Fruit fly (Drosophila melanogaster): ENCODE results near the gene CG13300.

The CG13300 gene

DNA sequence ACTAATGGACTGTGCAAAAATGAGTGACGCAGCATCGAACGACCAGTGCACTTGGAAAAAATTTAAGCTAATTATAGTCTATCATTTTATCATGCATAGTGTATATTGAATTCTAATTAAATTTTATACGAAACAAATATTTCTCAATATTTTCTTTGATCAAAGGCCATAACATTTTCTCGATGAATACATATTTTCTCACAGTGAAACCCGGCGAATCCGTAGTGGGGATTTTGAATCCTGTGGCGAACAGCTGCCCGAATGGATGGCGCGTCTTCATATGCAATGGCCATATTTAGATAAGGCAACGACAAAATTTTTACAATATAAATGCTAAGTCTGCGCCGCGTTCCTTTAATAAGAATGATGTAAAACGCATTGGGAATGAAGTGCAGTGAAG, 40.3 kb upstream of the CG13300 start (continued):
- TF ChIP-seq Ets21C (GFP tag; optimal IDR thresholded peaks at IDR 0.05) (peak; percentile 38), net (GFP tag; optimal IDR thresholded peaks at IDR 0.05) (peak; percentile 75), fd59A (GFP tag; optimal IDR thresholded peaks at IDR 0.05) (peak; percentile 91), Sox14 (GFP tag; optimal IDR thresholded peaks at IDR 0.05) (peak; percentile 81), lz (GFP tag; optimal IDR thresholded peaks at IDR 0.05) (peak; percentile 66), Sox15 (GFP tag; optimal IDR thresholded peaks at IDR 0.05) (peak; percentile 53), CG34406 (GFP tag; optimal IDR thresholded peaks at IDR 0.05) (peak; percentile 78), esn (GFP tag; optimal IDR thresholded peaks at IDR 0.05) (peak; percentile 83), Met (GFP tag; optimal IDR thresholded peaks at IDR 0.05) (peak; percentile 84), cyc (GFP tag; optimal IDR thresholded peaks at IDR 0.05) (peak; percentile 81), CG31627 (GFP tag; optimal IDR thresholded peaks at IDR 0.05) (peak; percentile 75), Ets96B (tag; optimal IDR thresholded peaks at IDR 0.05) (peak; percentile 95), CG32006 (GFP tag; optimal IDR thresholded peaks at IDR 0.05) (peak; percentile 62), Lpt (GFP tag; optimal IDR thresholded peaks at IDR 0.05) (peak; percentile 49), Hr38 (GFP tag; optimal IDR thresholded peaks at IDR 0.05) (no peak), salr (GFP tag; optimal IDR thresholded peaks at IDR 0.05) (peak; percentile 60 to 72), achi (GFP tag; optimal IDR thresholded peaks at IDR 0.05) (peak; percentile 76), spab (GFP tag; optimal IDR thresholded peaks at IDR 0.05) (peak; percentile 94)

DNA sequence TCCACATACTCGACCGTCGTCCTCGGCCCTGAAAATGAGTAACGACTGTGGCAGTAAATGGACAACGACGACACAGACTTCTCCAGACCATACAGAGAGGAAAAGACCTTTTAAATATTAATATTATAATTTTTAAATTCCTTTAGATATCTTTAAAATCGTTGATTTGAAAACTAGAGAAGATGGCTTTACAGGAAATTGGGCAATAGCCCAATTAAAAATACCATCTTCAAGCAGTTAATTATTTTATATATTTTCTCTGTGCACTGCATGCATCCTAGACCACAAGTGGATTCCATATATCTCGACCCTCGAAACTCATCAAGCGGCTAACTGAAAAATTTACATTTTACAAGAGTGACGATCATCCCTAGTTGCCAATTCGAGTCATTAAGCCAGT, 39.2 kb upstream of the CG13300 start:
- TF ChIP-seq spab (GFP tag; optimal IDR thresholded peaks at IDR 0.05) (peak; percentile 71), CG6808 (GFP tag; optimal IDR thresholded peaks at IDR 0.05) (peak; percentile 57), CG11902 (GFP tag; optimal IDR thresholded peaks at IDR 0.05) (no peak), Blimp-1 (GFP tag; optimal IDR thresholded peaks at IDR 0.05) (no peak), CG7368 (GFP tag; optimal IDR thresholded peaks at IDR 0.05) (peak; percentile 11), ss (GFP tag; optimal IDR thresholded peaks at IDR 0.05) (no peak), CG11294 (GFP tag; IDR thresholded peaks at IDR 0.05) (no peak), net (GFP tag; optimal IDR thresholded peaks at IDR 0.05) (no peak), Ets96B (tag; optimal IDR thresholded peaks at IDR 0.05) (peak; percentile 86), Hr4 (GFP tag; optimal IDR thresholded peaks at IDR 0.05) (no peak), pdm3 (GFP tag; optimal IDR thresholded peaks at IDR 0.05) (no peak), dac (GFP tag; optimal IDR thresholded peaks at IDR 0.05) (no peak), CG8119 (GFP tag; IDR thresholded peaks at IDR 0.05) (no peak), fd59A (GFP tag; optimal IDR thresholded peaks at IDR 0.05) (peak; percentile 26), fkh (GFP tag; optimal IDR thresholded peaks at IDR 0.05) (no peak), CG8319 (GFP tag; optimal IDR thresholded peaks at IDR 0.05) (no peak), CG9139 (GFP tag; optimal IDR thresholded peaks at IDR 0.05) (peak; percentile 3), Smox (GFP tag; optimal IDR thresholded peaks at IDR 0.05) (no peak), cyc (GFP tag; optimal IDR thresholded peaks at IDR 0.05) (no peak), CG1621 (tag; optimal IDR thresholded peaks at IDR 0.05) (no peak), CG4318 (GFP tag; optimal IDR thresholded peaks at IDR 0.05) (no peak), CG3032 (tag; optimal IDR thresholded peaks at IDR 0.05) (peak; percentile 53), Hr38 (GFP tag; optimal IDR thresholded peaks at IDR 0.05) (no peak), eg (GFP tag; IDR thresholded peaks at IDR 0.05) (no peak), Lpt (GFP tag; optimal IDR thresholded peaks at IDR 0.05) (no peak), topi (GFP tag; optimal IDR thresholded peaks at IDR 0.05) (no peak), Eip78C (GFP tag) (peak; percentile 49), CG15336 (GFP tag; IDR thresholded peaks at IDR 0.05) (no peak), Eip93F (GFP tag; optimal IDR thresholded peaks at IDR 0.05) (no peak), svp (GFP tag) (no peak), Sox14 (GFP tag; optimal IDR thresholded peaks at IDR 0.05) (no peak), CG32006 (GFP tag; optimal IDR thresholded peaks at IDR 0.05) (no peak), Gug (GFP tag; IDR thresholded peaks at IDR 0.05) (no peak), Eip75B (GFP tag; optimal IDR thresholded peaks at IDR 0.05) (peak; percentile 2), acj6 (GFP tag; optimal IDR thresholded peaks at IDR 0.05) (no peak), CG16779 (tag; optimal IDR thresholded peaks at IDR 0.05) (no peak), Met (GFP tag; optimal IDR thresholded peaks at IDR 0.05) (no peak), CG6792 (GFP tag; optimal IDR thresholded peaks at IDR 0.05) (no peak), CG6276 (GFP tag; optimal IDR thresholded peaks at IDR 0.05) (no peak), CG10631 (GFP tag; optimal IDR thresholded peaks at IDR 0.05) (peak; percentile 51), CG34406 (GFP tag; optimal IDR thresholded peaks at IDR 0.05) (no peak), salr (GFP tag; optimal IDR thresholded peaks at IDR 0.05) (no peak), fd85E (GFP tag; optimal IDR thresholded peaks at IDR 0.05) (no peak), lz (GFP tag; optimal IDR thresholded peaks at IDR 0.05) (no peak)
